Worm (Caenorhabditis elegans) whole organism, midembryonic: ENCODE measurements around the gene cdr-2.

Experiments
- T22C8.4 ChIP-seq: fragments of 200-800 bp; sonication (Bioruptor generic); IDR thresholded peaks from 2 replicates; pipeline ENCODE4 v1.3.6; 2022; ENCODE audit warnings: missing genetic modification characterization, missing compliant biosample characterization
- cog-1 ChIP-seq: sonication (generic microtip); optimal IDR thresholded peaks from 2 replicates; lab custom pipeline; 2016; ENCODE audit warnings: missing genetic modification characterization, missing compliant biosample characterization
- flt-1 ChIP-seq: fragments of 200-800 bp; sonication (Bioruptor generic); IDR thresholded peaks from 2 replicates; pipeline ENCODE4 v1.3.6; 2022; ENCODE audit warnings: missing genetic modification characterization, missing compliant biosample characterization
- med-1 ChIP-seq: sonication (generic microtip); optimal IDR thresholded peaks from 2 replicates; lab custom pipeline; 2017; ENCODE audit warnings: missing genetic modification characterization, mild to moderate bottlenecking, missing compliant biosample characterization, antibody characterized with exemption, missing genetic modification reagents; ENCODE audit not compliant: insufficient read depth
- ref-1 ChIP-seq: fragments of 200-800 bp; sonication (Bioruptor generic); conservative IDR thresholded peaks from 2 replicates; pipeline ENCODE4 v1.3.6; 2022; ENCODE audit warnings: missing genetic modification reagents, missing genetic modification characterization, missing compliant biosample characterization
- tab-1 ChIP-seq: fragments of 200-800 bp; sonication (Bioruptor generic); IDR thresholded peaks from 2 replicates; pipeline ENCODE4 v1.3.6; 2022; ENCODE audit warnings: missing genetic modification characterization, missing compliant biosample characterization
- ztf-23 ChIP-seq: fragments of 200-800 bp; sonication (Bioruptor generic); IDR thresholded peaks from 2 replicates; pipeline ENCODE4 v1.3.6; 2022; ENCODE audit warnings: missing genetic modification reagents, missing genetic modification characterization, missing compliant biosample characterization

- no peak for TF ChIP-seq tab-1 (GFP tag; lab: Robert Waterston, UW)
- TF ChIP-seq T22C8.4 (GFP tag; lab: Robert Waterston, UW) = no peak
- no peak for TF ChIP-seq cog-1 (tag; lab: Kevin White, UChicago)
- no peak for TF ChIP-seq ztf-23 (GFP tag; lab: Robert Waterston, UW)
- TF ChIP-seq ref-1 (GFP tag; lab: Robert Waterston, UW) = no peak
- no peak for TF ChIP-seq med-1 (GFP tag; lab: Kevin White, UChicago)
- TF ChIP-seq flt-1 = no peak
Observed at ce11 chrV:12433105-12433504, 17.6 kb upstream of the cdr-2 start.
